Worm (Caenorhabditis elegans): Measurements from ENCODE around the gene tra-1.

- TF ChIP-seq him-1 (tag; optimal IDR thresholded peaks at IDR 0.05) (no peak), dao-5 (tag; optimal IDR thresholded peaks at IDR 0.05) (no peak)
Observed at ce11 chrIII:11241583-11242187, 46.7 kb upstream of the tra-1 start.

All from whole organism, L4/young adult.